Fruit fly (Drosophila melanogaster) whole organism, embryonic: ENCODE measurements around the gene CG11893.
A peak's percentile ranks its signal among the peaks of the same experiment; 100 is the strongest.

Experiments
- Atf3 ChIP-seq: fragments of 200-800 bp; sonication (Bioruptor generic); optimal IDR thresholded peaks from 3 replicates; lab custom pipeline; 2016; ENCODE audit warnings: missing biosample characterization, missing genetic modification characterization
- Blimp-1 ChIP-seq: fragments of 200-800 bp; sonication (Bioruptor generic); optimal IDR thresholded peaks from 3 replicates; lab custom pipeline; 2018; ENCODE audit warnings: missing biosample characterization, missing genetic modification characterization, mild to moderate bottlenecking, moderate library complexity, missing genetic modification reagents
- CG10147 ChIP-seq: fragments of 200-800 bp; sonication (Bioruptor generic); optimal IDR thresholded peaks from 2 replicates; lab custom pipeline; 2019; ENCODE audit warnings: missing biosample characterization, mild to moderate bottlenecking, missing genetic modification characterization, moderate library complexity
- CG10543 ChIP-seq: fragments of 200-800 bp; sonication (Bioruptor generic); optimal IDR thresholded peaks from 3 replicates; lab custom pipeline; 2017; ENCODE audit warnings: missing biosample characterization, mild to moderate bottlenecking, missing genetic modification characterization, moderate library complexity
- CG10565 ChIP-seq: fragments of 200-800 bp; sonication (Bioruptor generic); optimal IDR thresholded peaks from 3 replicates; lab custom pipeline; 2016; ENCODE audit warnings: missing biosample characterization, mild to moderate bottlenecking, missing genetic modification characterization
- CG12071 ChIP-seq: fragments of 200-800 bp; sonication (Bioruptor generic); optimal IDR thresholded peaks from 3 replicates; lab custom pipeline; 2018; ENCODE audit warnings: missing biosample characterization, mild to moderate bottlenecking, missing genetic modification characterization
- CG12659 ChIP-seq: fragments of 200-800 bp; sonication (Bioruptor generic); optimal IDR thresholded peaks from 3 replicates; lab custom pipeline; 2017; ENCODE audit warnings: mild to moderate bottlenecking, missing biosample characterization, missing genetic modification reagents, missing genetic modification characterization
- CG12769 ChIP-seq: fragments of 200-800 bp; sonication (Bioruptor generic); optimal IDR thresholded peaks from 2 replicates; lab custom pipeline; 2019; ENCODE audit warnings: missing biosample characterization, mild to moderate bottlenecking, missing genetic modification characterization, moderate library complexity
- CG13296 ChIP-seq: fragments of 200-800 bp; sonication (Bioruptor generic); optimal IDR thresholded peaks from 3 replicates; lab custom pipeline; 2018; ENCODE audit warnings: missing biosample characterization, mild to moderate bottlenecking, missing genetic modification characterization
- CG13894 ChIP-seq: fragments of 200-800 bp; sonication (Bioruptor generic); optimal IDR thresholded peaks from 3 replicates; lab custom pipeline; 2018; ENCODE audit warnings: missing biosample characterization, mild to moderate bottlenecking, missing genetic modification characterization, moderate library complexity
- CG15269 ChIP-seq: fragments of 200-800 bp; sonication (Bioruptor generic); optimal IDR thresholded peaks from 2 replicates; lab custom pipeline; 2018; ENCODE audit warnings: missing biosample characterization, mild to moderate bottlenecking, missing genetic modification characterization, moderate library complexity
- CG15514 ChIP-seq: fragments of 200-800 bp; sonication (Bioruptor generic); optimal IDR thresholded peaks from 3 replicates; lab custom pipeline; 2017; ENCODE audit warnings: missing biosample characterization, missing genetic modification characterization, mild to moderate bottlenecking, moderate library complexity, missing genetic modification reagents
- CG1603 ChIP-seq: fragments of 200-800 bp; sonication (Bioruptor generic); optimal IDR thresholded peaks from 2 replicates; lab custom pipeline; 2019; ENCODE audit warnings: missing biosample characterization, mild to moderate bottlenecking, missing genetic modification characterization, moderate library complexity
- CG16815 ChIP-seq: fragments of 200-800 bp; sonication (Bioruptor generic); optimal IDR thresholded peaks from 3 replicates; lab custom pipeline; 2017; ENCODE audit warnings: missing biosample characterization, mild to moderate bottlenecking, missing genetic modification characterization
- CG18599 ChIP-seq: fragments of 200-800 bp; sonication (Bioruptor generic); optimal IDR thresholded peaks from 3 replicates; lab custom pipeline; 2017; ENCODE audit warnings: missing biosample characterization, missing genetic modification characterization, mild to moderate bottlenecking, moderate library complexity, missing genetic modification reagents
- CG2120 ChIP-seq: fragments of 200-800 bp; sonication (Bioruptor generic); optimal IDR thresholded peaks from 3 replicates; lab custom pipeline; 2016; ENCODE audit warnings: missing biosample characterization, missing genetic modification characterization
- CG2678 ChIP-seq: fragments of 200-800 bp; sonication (Bioruptor generic); optimal IDR thresholded peaks from 3 replicates; lab custom pipeline; 2019; ENCODE audit warnings: missing biosample characterization, mild to moderate bottlenecking, missing genetic modification characterization, moderate library complexity
- CG31365 ChIP-seq: fragments of 200-800 bp; sonication (Bioruptor generic); optimal IDR thresholded peaks from 2 replicates; lab custom pipeline; 2018; ENCODE audit warnings: missing biosample characterization, mild to moderate bottlenecking, missing genetic modification characterization
- CG4404 ChIP-seq: fragments of 200-800 bp; sonication (Bioruptor generic); IDR thresholded peaks from 2 replicates; pipeline ENCODE4 v1.3.6; 2022; ENCODE audit warnings: missing biosample characterization, missing genetic modification characterization
- CG6813 ChIP-seq: fragments of 200-800 bp; sonication (Bioruptor generic); optimal IDR thresholded peaks from 2 replicates; lab custom pipeline; 2017; ENCODE audit warnings: missing biosample characterization, missing genetic modification characterization, mild to moderate bottlenecking, moderate library complexity, missing genetic modification reagents
- CkIIα-i1 ChIP-seq: fragments of 200-800 bp; sonication (Bioruptor generic); IDR thresholded peaks from 2 replicates; pipeline ENCODE4 v1.3.6; 2022; ENCODE audit warnings: missing biosample characterization, missing genetic modification characterization
- D ChIP-seq, 2 experiments: fragments of 200-800 bp in 1 of 2; fragments of >200 bp in 1 of 2; sonication (Bioruptor generic) in 1 of 2; optimal IDR thresholded peaks; 2 replicates in 1 of 2; 3 replicates in 1 of 2; lab custom pipeline; 2017; ENCODE audit warnings: mild to moderate bottlenecking in 1 of 2, missing biosample characterization in 1 of 2, missing genetic modification characterization in 1 of 2, missing genetic modification reagents in 1 of 2
- Dek ChIP-seq: fragments of 200-800 bp; sonication (Bioruptor generic); optimal IDR thresholded peaks from 3 replicates; lab custom pipeline; 2019; ENCODE audit warnings: missing biosample characterization, mild to moderate bottlenecking, missing genetic modification characterization, moderate library complexity
- Ets65A ChIP-seq: fragments of 200-800 bp; sonication (Bioruptor generic); peaks from one replicate; lab custom pipeline; 2016; ENCODE audit warnings: missing biosample characterization, missing genetic modification characterization
- Fer3 ChIP-seq: fragments of 200-800 bp; sonication (Bioruptor generic); optimal IDR thresholded peaks from 2 replicates; lab custom pipeline; 2018; ENCODE audit warnings: missing biosample characterization, mild to moderate bottlenecking, missing genetic modification characterization, moderate library complexity
- HHEX ChIP-seq: fragments of 200-800 bp; sonication (Bioruptor generic); optimal IDR thresholded peaks from 3 replicates; lab custom pipeline; 2017; ENCODE audit warnings: missing biosample characterization, mild to moderate bottlenecking, missing genetic modification characterization, missing genetic modification reagents
- Hand ChIP-seq: fragments of 200-800 bp; sonication (Bioruptor generic); optimal IDR thresholded peaks from 2 replicates; lab custom pipeline; 2017; ENCODE audit warnings: mild to moderate bottlenecking, missing biosample characterization, missing genetic modification reagents, missing genetic modification characterization
- HmgD ChIP-seq: fragments of 200-800 bp; sonication (Bioruptor generic); optimal IDR thresholded peaks from 3 replicates; lab custom pipeline; 2016; ENCODE audit warnings: missing biosample characterization, missing genetic modification characterization
- Med ChIP-seq: fragments of 200-800 bp; sonication (Bioruptor generic); peaks from one replicate; lab custom pipeline; 2016; ENCODE audit warnings: missing biosample characterization, missing genetic modification characterization, mild to moderate bottlenecking, inconsistent platforms, moderate library complexity
- Oaz ChIP-seq: fragments of 200-800 bp; sonication (Bioruptor generic); IDR thresholded peaks from 2 replicates; pipeline ENCODE4 v1.3.6; 2022; ENCODE audit warnings: missing biosample characterization, missing genetic modification characterization
- exex ChIP-seq: fragments of 200-800 bp; sonication (Bioruptor generic); optimal IDR thresholded peaks from 4 replicates; lab custom pipeline; 2018; ENCODE audit warnings: missing biosample characterization, mild to moderate bottlenecking, missing genetic modification characterization, moderate library complexity
- eyg ChIP-seq: fragments of 200-800 bp; sonication (Bioruptor generic); optimal IDR thresholded peaks from 3 replicates; lab custom pipeline; 2016; ENCODE audit warnings: missing biosample characterization, missing genetic modification characterization
- fd3F ChIP-seq: fragments of 200-800 bp; sonication (Bioruptor generic); optimal IDR thresholded peaks from 2 replicates; lab custom pipeline; 2018; ENCODE audit warnings: missing biosample characterization, mild to moderate bottlenecking, missing genetic modification characterization, moderate library complexity
- fd96Cb ChIP-seq: fragments of 200-800 bp; sonication (Bioruptor generic); optimal IDR thresholded peaks from 2 replicates; lab custom pipeline; 2018; ENCODE audit warnings: missing biosample characterization, mild to moderate bottlenecking, missing genetic modification characterization, moderate library complexity
- gcm ChIP-seq: fragments of 200-800 bp; sonication (Bioruptor generic); optimal IDR thresholded peaks from 2 replicates; lab custom pipeline; 2019; ENCODE audit warnings: missing biosample characterization, mild to moderate bottlenecking, missing genetic modification characterization, moderate library complexity
- grau ChIP-seq: fragments of 200-800 bp; optimal IDR thresholded peaks from 3 replicates; lab custom pipeline; 2019; ENCODE audit warnings: missing biosample characterization, mild to moderate bottlenecking, missing genetic modification characterization, moderate library complexity
- grn ChIP-seq: fragments of 200-800 bp; sonication (Bioruptor generic); optimal IDR thresholded peaks from 3 replicates; lab custom pipeline; 2017; ENCODE audit warnings: missing biosample characterization, missing genetic modification characterization
- nerfin-2 ChIP-seq: fragments of 200-800 bp; sonication (Bioruptor generic); IDR thresholded peaks from 2 replicates; pipeline ENCODE4 v1.3.6; 2022; ENCODE audit warnings: missing biosample characterization, missing genetic modification characterization; ENCODE audit not compliant: partially characterized antibody
- ro ChIP-seq: fragments of 200-800 bp; sonication (Bioruptor generic); IDR thresholded peaks from 2 replicates; pipeline ENCODE4 v1.3.6; 2022; ENCODE audit warnings: missing biosample characterization, missing genetic modification characterization
- salm ChIP-seq: fragments of 200-800 bp; sonication (Bioruptor generic); optimal IDR thresholded peaks from 2 replicates; lab custom pipeline; 2018; ENCODE audit warnings: missing biosample characterization, mild to moderate bottlenecking, missing genetic modification characterization
- schlank ChIP-seq: fragments of 200-800 bp; sonication (Bioruptor generic); optimal IDR thresholded peaks from 2 replicates; lab custom pipeline; 2018; ENCODE audit warnings: missing biosample characterization, mild to moderate bottlenecking, missing genetic modification characterization
- sens-2 ChIP-seq: fragments of 200-800 bp; sonication (Bioruptor generic); IDR thresholded peaks from 2 replicates; pipeline ENCODE4 v1.3.6; 2022; ENCODE audit warnings: missing biosample characterization, missing genetic modification characterization
- unpg ChIP-seq: fragments of 200-800 bp; sonication (Bioruptor generic); optimal IDR thresholded peaks from 3 replicates; lab custom pipeline; 2018; ENCODE audit warnings: missing biosample characterization, mild to moderate bottlenecking, missing genetic modification characterization, moderate library complexity
- zfh2 ChIP-seq: fragments of 200-800 bp; sonication (Bioruptor generic); optimal IDR thresholded peaks from 2 replicates; lab custom pipeline; 2016; ENCODE audit warnings: missing biosample characterization, missing genetic modification characterization

The CG11893 gene

dm6 chr3R:25269909-25270308 lies 19.8 kb upstream of the CG11893 start, which contains the start of the genes CG11889 and CG11891:
Gene CG11889 (plus strand): TSS chr3R:25270209.
Gene CG11891 (plus strand): TSS chr3R:25270209.
- TF ChIP-seq fd96Cb (tag; lab: Kevin White, UChicago) (no peak), Med (GFP tag; lab: Kevin White, UChicago) (peak; percentile 12)
- TF ChIP-seq, all 482 proteins: peak for 1

DNA sequence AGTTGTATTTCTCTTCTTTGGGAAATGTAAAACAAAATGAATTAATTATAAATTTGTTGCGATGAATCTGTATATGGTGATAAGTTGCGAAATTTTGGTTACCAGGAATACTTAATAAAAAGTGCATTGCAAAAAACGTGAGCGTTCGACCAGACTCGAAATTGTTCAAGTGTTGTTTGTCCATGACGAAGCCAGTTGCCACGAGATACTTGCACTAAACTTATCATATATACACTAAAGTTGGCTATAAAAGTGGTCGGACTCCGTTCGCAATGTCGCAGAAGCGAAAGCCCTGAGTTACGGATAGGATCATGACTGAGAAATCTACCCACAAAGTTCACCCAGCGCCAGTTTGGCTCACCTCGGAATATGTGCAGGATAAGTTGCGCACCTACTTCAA lies 16.2 kb upstream of the CG11893 start, which contains the start of gene CG11878:
Gene CG11878 (plus strand): TSS at position 301 of the 400 bp plus-strand sequence.
- no peak for TF ChIP-seq zfh2 (GFP tag; lab: Kevin White, UChicago)

DNA sequence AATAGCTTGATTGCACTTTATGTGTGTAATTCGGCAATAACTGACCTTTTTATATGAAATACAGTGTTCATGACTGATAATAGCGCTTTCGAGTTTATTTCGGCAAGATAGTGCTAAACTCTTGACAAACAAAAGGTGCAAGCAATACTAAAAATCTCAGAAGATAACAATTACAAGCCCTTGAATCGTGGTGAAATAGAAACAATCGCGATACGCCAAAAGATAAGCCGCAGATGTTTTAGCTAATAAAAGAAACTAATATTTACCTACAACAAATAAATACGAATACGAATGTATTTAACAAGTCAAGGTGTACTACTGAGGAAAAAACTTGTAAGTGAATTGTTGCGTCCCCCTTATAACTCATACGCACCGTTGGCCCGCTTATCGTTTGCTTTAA lies 14.4 kb upstream of the CG11893 start:
- no peak for TF ChIP-seq CG16815 (GFP tag; lab: Kevin White, UChicago)
- peak; percentile 34 for TF ChIP-seq schlank (tag; lab: Kevin White, UChicago)
- TF ChIP-seq HHEX, result peak; percentile 8
- TF ChIP-seq Ets65A, result peak; percentile 29
- peak; percentile 68 for TF ChIP-seq CG18599
- peak; percentile 10 for TF ChIP-seq salm (tag; lab: Kevin White, UChicago)
- peak; percentile 50 for TF ChIP-seq fd3F (GFP tag; lab: Kevin White, UChicago)
- TF ChIP-seq ro (GFP tag; lab: Robert Waterston, UW), result no peak
- peak; percentile 25 for TF ChIP-seq CG6813
- no peak for TF ChIP-seq gcm (GFP tag; lab: Kevin White, UChicago)
- TF ChIP-seq CkIIα-i1 (GFP tag; lab: Robert Waterston, UW), result no peak
- TF ChIP-seq CG15269, result peak; percentile 55
- peak; percentile 78 for TF ChIP-seq exex (tag; lab: Kevin White, UChicago)
- TF ChIP-seq CG10543, result peak; percentile 48
- no peak for TF ChIP-seq HmgD
- TF ChIP-seq CG1603 (tag; lab: Kevin White, UChicago), result no peak
- TF ChIP-seq CG12769 (tag; lab: Kevin White, UChicago), result peak; percentile 42
- peak; percentile 14 for TF ChIP-seq eyg (GFP tag; lab: Kevin White, UChicago)
- TF ChIP-seq Oaz (GFP tag; lab: Robert Waterston, UW), result no peak
- no peak for TF ChIP-seq fd96Cb (tag; lab: Kevin White, UChicago)
- TF ChIP-seq grau (tag; lab: Kevin White, UChicago), result peak; percentile 15
- peak; percentile 19 for TF ChIP-seq grn (GFP tag; lab: Kevin White, UChicago)
- TF ChIP-seq CG13894 (tag; lab: Kevin White, UChicago), result peak; percentile 57
- peak; percentile 59 for TF ChIP-seq CG10147 (GFP tag; lab: Kevin White, UChicago)
- TF ChIP-seq D (optimal IDR thresholded peaks at IDR 0.05; lab: Kevin White, UChicago), result no peak
- TF ChIP-seq D (GFP tag; optimal IDR thresholded peaks at IDR 0.05; lab: Kevin White, UChicago), result no peak
- no peak for TF ChIP-seq Blimp-1
- peak; percentile 52 for TF ChIP-seq Hand (GFP tag; lab: Kevin White, UChicago)
- TF ChIP-seq CG15514 (GFP tag; lab: Kevin White, UChicago), result peak; percentile 48
- peak; percentile 54 for TF ChIP-seq Fer3 (tag; lab: Kevin White, UChicago)
- no peak for TF ChIP-seq CG10565 (GFP tag; lab: Kevin White, UChicago)
- TF ChIP-seq CG13296 (GFP tag; lab: Kevin White, UChicago), result peak; percentile 81
- peak; percentile 1 for TF ChIP-seq unpg
- TF ChIP-seq CG12071 (GFP tag; lab: Kevin White, UChicago), result peak; percentile 44
- peak; percentile 38 for TF ChIP-seq Dek (tag; lab: Kevin White, UChicago)
- no peak for TF ChIP-seq sens-2 (GFP tag; lab: Robert Waterston, UW)
- no peak for TF ChIP-seq nerfin-2 (GFP tag; lab: Robert Waterston, UW)
- TF ChIP-seq Atf3 (GFP tag; lab: Kevin White, UChicago), result no peak
- TF ChIP-seq CG4404 (GFP tag; lab: Robert Waterston, UW), result no peak
- peak; percentile 10 for TF ChIP-seq CG31365 (tag; lab: Kevin White, UChicago)
- TF ChIP-seq CG2120 (GFP tag; lab: Kevin White, UChicago), result peak; percentile 29
- peak; percentile 23 for TF ChIP-seq CG12659 (GFP tag; lab: Kevin White, UChicago)
- peak; percentile 65 for TF ChIP-seq CG2678 (tag; lab: Kevin White, UChicago)
